Fruit fly (Drosophila melanogaster): ENCODE measurements around the gene CG16815.
A peak's percentile ranks its signal among the peaks of the same experiment; 100 is the strongest.

CG16815 gene

DNA sequence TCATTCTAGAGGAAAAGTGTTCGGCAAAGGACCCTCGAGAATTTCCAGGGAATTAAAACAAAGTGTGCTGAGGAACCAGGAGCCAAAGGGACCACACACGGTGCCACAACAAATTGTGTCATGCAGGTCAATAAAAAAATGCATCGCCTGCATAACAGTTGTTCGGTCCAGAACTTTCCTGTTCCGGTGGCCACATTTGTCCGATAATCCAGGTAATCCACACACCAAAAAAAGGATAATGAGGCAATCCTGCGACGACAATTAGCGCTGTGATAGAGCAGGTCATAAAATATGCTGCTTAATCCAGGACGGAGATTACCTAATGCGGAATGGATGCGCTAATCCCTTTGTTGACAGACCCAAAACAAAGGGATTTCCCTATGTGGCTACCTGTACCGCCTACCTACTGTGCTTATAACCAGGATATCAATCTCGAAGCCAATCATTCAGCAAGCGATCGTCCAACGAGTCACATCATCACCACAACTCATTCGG lies at the start of gene CG16815:
Gene CG16815, plus strand, starts transcription at position 445 of the 495 bp plus-strand sequence.
- TF ChIP-seq Pif1A (GFP tag; optimal IDR thresholded peaks at IDR 0.05) (no peak), CG13204 (GFP tag; optimal IDR thresholded peaks at IDR 0.05) (no peak), gl (tag; optimal IDR thresholded peaks at IDR 0.05) (no peak), EcR (GFP tag; optimal IDR thresholded peaks at IDR 0.05) (no peak), D1 (tag; optimal IDR thresholded peaks at IDR 0.05) (no peak), CG9948 (tag; optimal IDR thresholded peaks at IDR 0.05) (no peak), CG8301 (tag; optimal IDR thresholded peaks at IDR 0.05) (no peak), Snoo (tag; optimal IDR thresholded peaks at IDR 0.05) (no peak), CG15710 (tag; optimal IDR thresholded peaks at IDR 0.05) (no peak)

DNA sequence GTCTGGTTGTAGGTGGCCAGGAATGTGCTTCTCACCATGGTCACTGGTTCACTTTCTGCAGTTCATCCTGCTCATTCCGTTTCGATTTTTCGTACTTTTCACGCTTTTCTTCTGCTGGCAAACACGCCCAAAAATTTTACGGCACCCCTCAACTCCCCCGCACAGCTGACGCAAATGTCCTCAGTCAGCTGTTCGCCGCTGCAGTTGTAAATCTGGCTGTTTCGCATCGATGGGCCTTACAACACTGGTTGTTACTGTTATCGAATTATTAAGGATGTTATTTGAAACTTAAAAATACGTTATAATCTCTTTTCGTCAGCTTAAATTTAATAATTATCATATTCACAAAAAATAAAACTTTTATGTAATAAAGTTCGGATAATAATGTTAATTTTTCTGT lies 47.2 kb upstream of the CG16815 start, which contains the start of gene Mgat3:
Gene Mgat3, minus strand, starts transcription at position 182 of the 400 bp plus-strand sequence.
- no peak for TF ChIP-seq Pif1A (GFP tag; optimal IDR thresholded peaks at IDR 0.05)
- no peak for TF ChIP-seq CG4496 (GFP tag; IDR thresholded peaks at IDR 0.05)
- TF ChIP-seq EcR (GFP tag; optimal IDR thresholded peaks at IDR 0.05): no peak
- no peak for TF ChIP-seq Pif1B (GFP tag; optimal IDR thresholded peaks at IDR 0.05)
- TF ChIP-seq CG8159 (tag; optimal IDR thresholded peaks at IDR 0.05): no peak
- no peak for TF ChIP-seq CG10348 (GFP tag; IDR thresholded peaks at IDR 0.05)
- no peak for TF ChIP-seq CG32121 (GFP tag; IDR thresholded peaks at IDR 0.05)
- TF ChIP-seq CG13204 (GFP tag; optimal IDR thresholded peaks at IDR 0.05): no peak
- no peak for TF ChIP-seq fd96Ca (GFP tag; IDR thresholded peaks at IDR 0.05)
- TF ChIP-seq CG9948 (tag; optimal IDR thresholded peaks at IDR 0.05): no peak
- TF ChIP-seq rn (GFP tag; IDR thresholded peaks at IDR 0.05): no peak
- TF ChIP-seq CG17806 (tag; optimal IDR thresholded peaks at IDR 0.05): no peak
- no peak for TF ChIP-seq CG14655 (GFP tag; optimal IDR thresholded peaks at IDR 0.05)
- no peak for TF ChIP-seq Snoo (tag; optimal IDR thresholded peaks at IDR 0.05)
- no peak for TF ChIP-seq D1 (tag; optimal IDR thresholded peaks at IDR 0.05)
- TF ChIP-seq CG15710 (tag; optimal IDR thresholded peaks at IDR 0.05): no peak
- no peak for TF ChIP-seq gl (tag; optimal IDR thresholded peaks at IDR 0.05)
- TF ChIP-seq Ets98B (GFP tag; IDR thresholded peaks at IDR 0.05): no peak

DNA sequence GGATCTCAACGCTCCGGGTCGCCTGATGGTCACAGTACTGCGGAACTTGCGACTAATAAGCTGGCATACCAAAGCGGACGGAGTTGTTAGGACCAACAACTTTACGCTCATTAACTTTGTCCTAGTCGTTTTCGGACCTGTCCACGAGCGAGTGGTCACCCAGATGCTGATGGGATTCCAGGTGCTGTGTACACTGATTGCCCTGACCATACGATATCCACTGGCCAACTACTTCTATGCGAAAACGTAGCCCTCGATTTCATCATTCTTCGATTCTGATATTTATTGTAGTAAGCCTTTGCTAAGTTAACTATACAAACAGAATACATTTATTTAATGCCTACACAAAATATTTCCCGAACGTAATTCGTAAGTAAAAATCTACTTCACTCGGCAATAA lies 46.5 kb upstream of the CG16815 start, which contains the start of gene Rsph1:
Gene Rsph1, plus strand, starts transcription at position 301 of the 400 bp plus-strand sequence.
- TF ChIP-seq EcR (GFP tag; optimal IDR thresholded peaks at IDR 0.05) (no peak), CG14655 (GFP tag; optimal IDR thresholded peaks at IDR 0.05) (no peak), CG12605 (GFP tag; IDR thresholded peaks at IDR 0.05) (no peak), CG15710 (tag; optimal IDR thresholded peaks at IDR 0.05) (no peak), Snoo (tag; optimal IDR thresholded peaks at IDR 0.05) (no peak), CG13204 (GFP tag; optimal IDR thresholded peaks at IDR 0.05) (no peak)

DNA sequence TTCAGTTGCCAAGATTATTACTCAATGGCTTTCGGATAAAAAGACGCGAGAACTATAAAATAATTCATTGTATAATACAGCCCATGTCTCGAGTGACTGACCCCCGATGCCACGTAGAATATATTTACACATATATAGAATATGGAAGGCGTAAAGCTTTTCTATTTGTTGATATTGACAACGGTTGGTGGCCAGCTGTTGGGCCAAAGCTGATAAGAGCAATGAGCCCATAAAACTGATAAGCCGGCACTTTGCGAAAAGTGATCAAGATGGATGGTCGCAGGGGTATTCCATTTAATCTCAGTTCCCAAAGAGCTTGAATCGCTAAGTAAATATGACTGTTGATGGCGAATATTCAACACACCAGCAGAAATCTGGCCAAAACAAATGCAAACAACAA lies 39.1 kb upstream of the CG16815 start:
- peak; percentile 91 for TF ChIP-seq EcR (GFP tag; optimal IDR thresholded peaks at IDR 0.05)
- TF ChIP-seq CG8159 (tag; optimal IDR thresholded peaks at IDR 0.05): no peak

DNA sequence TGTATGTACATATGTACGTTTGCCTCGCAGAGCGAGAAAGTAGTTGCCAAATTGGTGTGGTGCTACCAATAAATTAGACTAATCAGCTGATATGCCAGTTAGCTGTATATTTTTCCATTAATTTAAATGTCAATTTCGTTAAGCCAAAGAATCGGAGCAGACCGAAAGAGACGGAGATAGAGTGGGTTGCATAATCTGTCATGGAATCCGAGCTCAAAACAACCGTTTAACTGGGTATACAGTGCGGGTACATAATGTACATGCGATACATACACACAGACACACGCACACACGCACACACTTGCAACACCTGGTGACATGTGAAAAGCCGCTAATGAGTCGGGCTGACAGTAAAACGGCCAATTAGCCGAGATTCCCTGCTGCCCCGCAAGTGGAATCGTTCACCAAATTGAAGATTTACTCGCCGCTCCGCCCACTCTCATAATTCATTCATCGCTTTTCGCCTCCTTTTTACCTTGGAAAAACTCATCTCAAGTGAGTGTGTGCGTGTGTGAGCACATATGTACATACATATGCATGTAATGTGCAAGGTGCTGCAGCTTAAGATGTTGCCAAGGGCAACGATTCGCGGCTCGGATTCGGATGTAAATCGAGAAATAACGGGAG lies 38.5 kb upstream of the CG16815 start:
- TF ChIP-seq Snoo (tag; optimal IDR thresholded peaks at IDR 0.05) (no peak), Ets98B (GFP tag; IDR thresholded peaks at IDR 0.05) (no peak), fd96Ca (GFP tag; IDR thresholded peaks at IDR 0.05) (no peak), CG8301 (tag; optimal IDR thresholded peaks at IDR 0.05) (no peak), CG15710 (tag; optimal IDR thresholded peaks at IDR 0.05) (no peak), CG12605 (GFP tag; IDR thresholded peaks at IDR 0.05) (no peak), Pif1B (GFP tag; optimal IDR thresholded peaks at IDR 0.05) (no peak), Pif1A (GFP tag; optimal IDR thresholded peaks at IDR 0.05) (no peak), CG9948 (tag; optimal IDR thresholded peaks at IDR 0.05) (no peak), EcR (GFP tag; optimal IDR thresholded peaks at IDR 0.05) (no peak), CG13204 (GFP tag; optimal IDR thresholded peaks at IDR 0.05) (no peak), CG8159 (tag; optimal IDR thresholded peaks at IDR 0.05) (no peak), CG10348 (GFP tag; IDR thresholded peaks at IDR 0.05) (no peak)

DNA sequence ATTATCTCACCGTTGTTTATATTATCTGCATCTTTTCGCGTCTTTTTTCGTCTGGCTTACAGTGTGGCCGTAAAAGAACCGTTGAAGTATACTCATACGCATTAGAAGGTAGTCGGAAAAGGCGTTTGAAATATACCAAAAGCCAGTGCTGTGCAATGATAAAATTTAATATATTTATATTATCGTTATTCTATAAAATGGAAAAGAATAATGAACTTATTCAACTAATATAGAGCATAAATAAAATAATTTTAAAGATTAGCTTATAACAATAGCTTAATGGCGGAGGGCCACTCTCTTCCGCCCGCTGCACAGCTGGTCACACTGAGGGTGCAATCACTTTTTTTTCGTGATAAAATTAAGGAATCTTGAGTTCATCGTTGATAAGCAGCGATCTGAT lies 37.7 kb upstream of the CG16815 start, which contains the start of the genes CG16974 and Edem2:
Gene CG16974, minus strand, starts transcription at position 86 of the 400 bp plus-strand sequence.
Gene Edem2, plus strand, starts transcription at position 308 of the 400 bp plus-strand sequence.
- TF ChIP-seq CG15710 (tag; optimal IDR thresholded peaks at IDR 0.05) (peak; percentile 56), EcR (GFP tag; optimal IDR thresholded peaks at IDR 0.05) (peak; percentile 28), CG4496 (GFP tag; IDR thresholded peaks at IDR 0.05) (peak; percentile 59; the same call in 1 of the 3 replicates), CG9948 (tag; optimal IDR thresholded peaks at IDR 0.05) (no peak), Ets98B (GFP tag; IDR thresholded peaks at IDR 0.05) (peak; percentile 60), Snoo (tag; optimal IDR thresholded peaks at IDR 0.05) (peak; percentile 53), CG12605 (GFP tag; IDR thresholded peaks at IDR 0.05) (no peak), rn (GFP tag; IDR thresholded peaks at IDR 0.05) (peak; percentile 42; the same call in 1 of the 2 replicates), fd96Ca (GFP tag; IDR thresholded peaks at IDR 0.05) (peak; percentile 71), CG32121 (GFP tag; IDR thresholded peaks at IDR 0.05) (peak; percentile 56; the same call in 1 of the 2 replicates)

DNA sequence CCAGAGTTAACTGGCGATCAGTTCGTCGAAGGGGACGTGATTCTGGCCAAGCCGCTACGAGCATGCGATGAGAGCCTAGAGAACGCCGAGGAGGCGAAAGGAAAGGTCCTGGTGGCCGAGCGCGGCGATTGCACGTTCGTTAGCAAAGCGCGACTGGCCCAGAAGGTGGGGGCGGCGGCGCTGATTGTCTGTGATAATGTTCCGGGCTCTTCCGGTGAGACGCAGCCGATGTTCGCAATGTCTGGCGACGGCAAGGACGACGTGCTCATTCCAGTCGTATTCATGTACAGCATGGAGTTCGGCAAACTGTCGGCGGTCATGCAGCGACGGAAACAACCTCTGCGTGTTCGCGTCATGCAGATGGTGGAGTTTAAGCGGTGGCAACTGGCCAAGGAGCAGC lies 33.8 kb upstream of the CG16815 start:
- TF ChIP-seq EcR (GFP tag; optimal IDR thresholded peaks at IDR 0.05) (no peak), CG15710 (tag; optimal IDR thresholded peaks at IDR 0.05) (no peak), D1 (tag; optimal IDR thresholded peaks at IDR 0.05) (no peak), CG17806 (tag; optimal IDR thresholded peaks at IDR 0.05) (no peak), CG10348 (GFP tag; IDR thresholded peaks at IDR 0.05) (no peak), fd96Ca (GFP tag; IDR thresholded peaks at IDR 0.05) (no peak), rn (GFP tag; IDR thresholded peaks at IDR 0.05) (no peak), CG4496 (GFP tag; IDR thresholded peaks at IDR 0.05) (no peak), CG12605 (GFP tag; IDR thresholded peaks at IDR 0.05) (no peak), gl (tag; optimal IDR thresholded peaks at IDR 0.05) (no peak), Pif1A (GFP tag; optimal IDR thresholded peaks at IDR 0.05) (no peak), Snoo (tag; optimal IDR thresholded peaks at IDR 0.05) (no peak), CG14655 (GFP tag; optimal IDR thresholded peaks at IDR 0.05) (no peak), CG34367 (tag; optimal IDR thresholded peaks at IDR 0.05) (no peak), CG9948 (tag; optimal IDR thresholded peaks at IDR 0.05) (no peak)
